Worm (Caenorhabditis elegans) whole organism, L4 larva: ENCODE results near the gene spe-45.
A peak's percentile ranks its signal among the peaks of the same experiment; 100 is the strongest.

ENCODE experiments used
- F10B5.3 ChIP-seq: sonication (generic microtip); optimal IDR thresholded peaks from 2 replicates; lab custom pipeline; 2016; ENCODE audit warnings: mild to moderate bottlenecking, missing genetic modification characterization, missing compliant biosample characterization
- R02D3.7 ChIP-seq: fragments of 150-350 bp; sonication (generic microtip); optimal IDR thresholded peaks from 3 replicates; lab custom pipeline; 2014; ENCODE audit warnings: missing biosample characterization, missing genetic modification characterization
- T20F7.1 ChIP-seq: fragments of 200-800 bp; sonication (Bioruptor generic); optimal IDR thresholded peaks from 2 replicates; lab custom pipeline; 2018; ENCODE audit warnings: mild to moderate bottlenecking, missing genetic modification characterization, missing compliant biosample characterization
- T26A8.4 ChIP-seq: fragments of 200-800 bp; sonication (Bioruptor generic); IDR thresholded peaks from 2 replicates; pipeline ENCODE4 v1.3.6; 2022; ENCODE audit warnings: missing genetic modification characterization, missing compliant biosample characterization
- Y48G9A.11 ChIP-seq: fragments of 200-800 bp; sonication (Bioruptor generic); IDR thresholded peaks from 2 replicates; pipeline ENCODE4 v1.3.6; 2022; ENCODE audit warnings: missing genetic modification reagents, missing genetic modification characterization, missing compliant biosample characterization
- Y5F2A.4 ChIP-seq: fragments of 200-800 bp; sonication (Bioruptor generic); optimal IDR thresholded peaks from 2 replicates; lab custom pipeline; 2018; ENCODE audit warnings: mild to moderate bottlenecking, missing genetic modification characterization, missing compliant biosample characterization
- Y75B8A.6 ChIP-seq: fragments of 200-800 bp; sonication (Bioruptor generic); IDR thresholded peaks from 2 replicates; pipeline ENCODE4 v1.3.6; 2022; ENCODE audit warnings: missing genetic modification reagents, missing genetic modification characterization, missing compliant biosample characterization
- aly-2 ChIP-seq: sonication (generic microtip); optimal IDR thresholded peaks from 2 replicates; lab custom pipeline; 2018; ENCODE audit warnings: missing biosample characterization, missing genetic modification characterization
- ama-1 ChIP-seq: fragments of 150-350 bp; optimal IDR thresholded peaks from 2 replicates; lab custom pipeline; 2014; ENCODE audit warnings: inconsistent platforms, mixed read lengths
- arid-1 ChIP-seq: fragments of 200-800 bp; sonication (Bioruptor generic); conservative IDR thresholded peaks from 2 replicates; pipeline ENCODE4 v1.3.6; 2022; ENCODE audit warnings: missing genetic modification reagents, missing genetic modification characterization, missing compliant biosample characterization
- ceh-44 ChIP-seq: fragments of 200-800 bp; sonication (Bioruptor generic); IDR thresholded peaks from 2 replicates; pipeline ENCODE4 v1.3.6; 2022; ENCODE audit warnings: missing genetic modification reagents, missing genetic modification characterization, missing compliant biosample characterization
- ces-1 ChIP-seq: fragments of 150-350 bp; sonication (generic microtip); optimal IDR thresholded peaks from 4 replicates; lab custom pipeline; 2014; ENCODE audit warnings: missing biosample characterization, missing genetic modification reagents, missing genetic modification characterization
- cey-2 ChIP-seq: sonication (generic microtip); optimal IDR thresholded peaks from 3 replicates; lab custom pipeline; 2017; ENCODE audit warnings: missing genetic modification characterization, mild to moderate bottlenecking, missing compliant biosample characterization, antibody characterized with exemption, borderline replicate concordance; ENCODE audit not compliant: insufficient read depth
- daf-8 ChIP-seq: fragments of 200-800 bp; sonication (Bioruptor generic); IDR thresholded peaks from 2 replicates; pipeline ENCODE4 v1.3.6; 2022; ENCODE audit warnings: missing genetic modification characterization, missing compliant biosample characterization
- dmd-8 ChIP-seq: fragments of 200-800 bp; sonication (Bioruptor generic); IDR thresholded peaks from 2 replicates; pipeline ENCODE4 v1.3.6; 2022; ENCODE audit warnings: missing genetic modification characterization, missing compliant biosample characterization
- dmd-9 ChIP-seq: fragments of 200-800 bp; sonication (Bioruptor generic); IDR thresholded peaks from 2 replicates; pipeline ENCODE4 v1.3.6; 2022; ENCODE audit warnings: missing genetic modification reagents, missing genetic modification characterization, missing compliant biosample characterization
- dpl-1 ChIP-seq: fragments of 150-350 bp; optimal IDR thresholded peaks from 2 replicates; lab custom pipeline; 2014; ENCODE audit warnings: missing biosample characterization, missing genetic modification reagents, missing genetic modification characterization
- duxl-1 ChIP-seq: sonication (generic microtip); optimal IDR thresholded peaks from 2 replicates; lab custom pipeline; 2016; ENCODE audit warnings: mild to moderate bottlenecking, missing genetic modification characterization, moderate library complexity, missing compliant biosample characterization; ENCODE audit not compliant: poor library complexity
- dve-1 ChIP-seq: sonication (generic microtip); optimal IDR thresholded peaks from 2 replicates; lab custom pipeline; 2017; ENCODE audit warnings: antibody characterized with exemption, mild to moderate bottlenecking, missing genetic modification characterization, missing compliant biosample characterization; ENCODE audit not compliant: insufficient read depth
- egl-43 ChIP-seq: fragments of 200-800 bp; sonication (Bioruptor generic); IDR thresholded peaks from 2 replicates; pipeline ENCODE4 v1.3.6; 2022; ENCODE audit warnings: missing genetic modification reagents, missing genetic modification characterization, missing compliant biosample characterization
- fos-1 ChIP-seq: fragments of 150-350 bp; optimal IDR thresholded peaks from 2 replicates; lab custom pipeline; 2014; ENCODE audit warnings: missing biosample characterization, missing genetic modification characterization
- gei-8 ChIP-seq: fragments of 200-800 bp; sonication (Bioruptor generic); optimal IDR thresholded peaks from 2 replicates; lab custom pipeline; 2018; ENCODE audit warnings: mild to moderate bottlenecking, missing genetic modification characterization, missing compliant biosample characterization
- hlh-11 ChIP-seq: fragments of 200-800 bp; sonication (Bioruptor generic); optimal IDR thresholded peaks from 2 replicates; lab custom pipeline; 2018; ENCODE audit warnings: mild to moderate bottlenecking, missing genetic modification characterization, missing compliant biosample characterization
- jun-1 ChIP-seq: fragments of 150-350 bp; optimal IDR thresholded peaks from 2 replicates; lab custom pipeline; 2014; ENCODE audit warnings: missing biosample characterization, missing genetic modification reagents, missing genetic modification characterization
- lin-13 ChIP-seq: fragments of 150-350 bp; optimal IDR thresholded peaks from 2 replicates; lab custom pipeline; 2014; ENCODE audit warnings: missing biosample characterization, missing genetic modification reagents, missing genetic modification characterization
- lin-15B ChIP-seq: fragments of 150-350 bp; sonication (generic microtip); optimal IDR thresholded peaks from 3 replicates; lab custom pipeline; 2014; ENCODE audit warnings: missing biosample characterization, missing genetic modification characterization
- lin-29 ChIP-seq: fragments of 200-800 bp; sonication (Bioruptor generic); IDR thresholded peaks from 2 replicates; pipeline ENCODE4 v1.3.6; 2022; ENCODE audit warnings: missing genetic modification reagents, missing genetic modification characterization, missing compliant biosample characterization
- lin-39 ChIP-seq: fragments of 150-350 bp; optimal IDR thresholded peaks from 2 replicates; lab custom pipeline; 2014; ENCODE audit warnings: missing biosample characterization, missing genetic modification reagents, missing genetic modification characterization
- lsy-2 ChIP-seq, 2 experiments: fragments of 150-350 bp in 1 of 2; sonication (generic microtip) in 1 of 2; optimal IDR thresholded peaks; 2 replicates each; lab custom pipeline; 2014 to 2017; ENCODE audit warnings: missing biosample characterization in 2 of 2, missing genetic modification characterization in 2 of 2
- madf-5 ChIP-seq, 2 experiments: fragments of 200-800 bp; sonication (Bioruptor generic); IDR thresholded peaks; 2 replicates each; pipeline ENCODE4 v1.3.6; 2022; ENCODE audit warnings: missing compliant biosample characterization in 2 of 2, missing genetic modification characterization in 2 of 2
- mxl-2 ChIP-seq: fragments of 200-800 bp; sonication (Bioruptor generic); conservative IDR thresholded peaks from 2 replicates; pipeline ENCODE4 v1.3.6; 2022; ENCODE audit warnings: missing genetic modification reagents, missing genetic modification characterization, missing compliant biosample characterization
- mxl-3 ChIP-seq: fragments of 200-800 bp; sonication (Bioruptor generic); optimal IDR thresholded peaks from 2 replicates; lab custom pipeline; 2018; ENCODE audit warnings: mild to moderate bottlenecking, missing genetic modification characterization, missing compliant biosample characterization
- nhr-10 ChIP-seq: fragments of 150-350 bp; optimal IDR thresholded peaks from 2 replicates; lab custom pipeline; 2014; ENCODE audit warnings: missing biosample characterization, missing genetic modification characterization
- nhr-102 ChIP-seq: sonication (generic microtip); optimal IDR thresholded peaks from 2 replicates; lab custom pipeline; 2016; ENCODE audit warnings: mild to moderate bottlenecking, missing genetic modification characterization, moderate library complexity, missing compliant biosample characterization
- nhr-237 ChIP-seq: sonication (generic microtip); optimal IDR thresholded peaks from 2 replicates; lab custom pipeline; 2017; ENCODE audit warnings: missing biosample characterization, missing genetic modification characterization
- nhr-25 ChIP-seq: sonication (generic microtip); optimal IDR thresholded peaks from 2 replicates; lab custom pipeline; 2017; ENCODE audit warnings: missing genetic modification characterization, mild to moderate bottlenecking, missing compliant biosample characterization, antibody characterized with exemption, moderate library complexity, borderline replicate concordance; ENCODE audit not compliant: insufficient read depth
- nhr-48 ChIP-seq: sonication (generic microtip); optimal IDR thresholded peaks from 2 replicates; lab custom pipeline; 2016; ENCODE audit warnings: mild to moderate bottlenecking, missing genetic modification characterization, missing compliant biosample characterization
- nhr-6 ChIP-seq: fragments of 150-350 bp; optimal IDR thresholded peaks from 2 replicates; lab custom pipeline; 2014; ENCODE audit warnings: missing biosample characterization, missing genetic modification characterization
- nhr-76 ChIP-seq: fragments of 150-350 bp; optimal IDR thresholded peaks from 2 replicates; lab custom pipeline; 2014; ENCODE audit warnings: missing biosample characterization, missing genetic modification characterization
- pqm-1 ChIP-seq: sonication (generic microtip); optimal IDR thresholded peaks from 2 replicates; lab custom pipeline; 2017; ENCODE audit warnings: missing biosample characterization, missing genetic modification characterization
- rbr-2 ChIP-seq: sonication (generic microtip); optimal IDR thresholded peaks from 2 replicates; lab custom pipeline; 2016; ENCODE audit warnings: missing genotype, missing genetic modification characterization, missing compliant biosample characterization
- set-16 ChIP-seq: fragments of 200-800 bp; sonication (Bioruptor generic); IDR thresholded peaks from 2 replicates; pipeline ENCODE4 v1.3.6; 2022; ENCODE audit warnings: missing genetic modification reagents, missing genetic modification characterization, missing compliant biosample characterization
- snpc-1.2 ChIP-seq: fragments of 200-800 bp; sonication (Bioruptor generic); IDR thresholded peaks from 2 replicates; pipeline ENCODE4 v1.3.6; 2022; ENCODE audit warnings: missing genetic modification reagents, missing genetic modification characterization, missing compliant biosample characterization
- snpc-4 ChIP-seq: fragments of 150-350 bp; optimal IDR thresholded peaks from 2 replicates; lab custom pipeline; 2014; ENCODE audit warnings: missing biosample characterization, missing genetic modification characterization
- tra-1 ChIP-seq: fragments of 200-800 bp; sonication (Bioruptor generic); IDR thresholded peaks from 2 replicates; pipeline ENCODE4 v1.3.6; 2022; ENCODE audit warnings: missing genetic modification reagents, missing genetic modification characterization, missing compliant biosample characterization
- unc-130 ChIP-seq: sonication (generic microtip); optimal IDR thresholded peaks from 2 replicates; lab custom pipeline; 2016; ENCODE audit warnings: missing genetic modification reagents, missing genetic modification characterization, missing compliant biosample characterization
- unc-39 ChIP-seq: sonication (generic microtip); optimal IDR thresholded peaks from 2 replicates; lab custom pipeline; 2017; ENCODE audit warnings: missing biosample characterization, missing genetic modification characterization
- vab-7 ChIP-seq: fragments of 200-800 bp; sonication (Bioruptor generic); IDR thresholded peaks from 2 replicates; pipeline ENCODE4 v1.3.6; 2022; ENCODE audit warnings: missing genetic modification reagents, missing genetic modification characterization, missing compliant biosample characterization
- zag-1 ChIP-seq: fragments of 150-350 bp; optimal IDR thresholded peaks from 2 replicates; lab custom pipeline; 2014; ENCODE audit warnings: missing biosample characterization, missing genetic modification characterization
- zfp-2 ChIP-seq: sonication (generic microtip); optimal IDR thresholded peaks from 2 replicates; lab custom pipeline; 2016; ENCODE audit warnings: mild to moderate bottlenecking, missing genetic modification characterization, missing compliant biosample characterization
- ztf-11 ChIP-seq: fragments of 150-350 bp; optimal IDR thresholded peaks from 2 replicates; lab custom pipeline; 2014; ENCODE audit warnings: missing biosample characterization, missing genetic modification characterization
- ztf-7 ChIP-seq: fragments of 150-350 bp; optimal IDR thresholded peaks from 2 replicates; lab custom pipeline; 2014; ENCODE audit warnings: missing biosample characterization, missing genetic modification characterization

Gene spe-45

ce11 chrIV:12404137-12404536, 14.2 kb upstream of the spe-45 start, which contains the start of gene gex-3:
gex-3 (plus strand) TSS chrIV:12404431.
- TF ChIP-seq dve-1 (tag; lab: Kevin White, UChicago) (peak; percentile 65), snpc-4 (no peak), nhr-76 (tag; lab: Kevin White, UChicago) (no peak), unc-130 (peak; percentile 71), pqm-1 (tag; lab: Kevin White, UChicago) (no peak), ceh-44 (no peak), Y48G9A.11 (no peak), cey-2 (no peak), nhr-6 (tag; lab: Kevin White, UChicago) (peak; percentile 86), nhr-102 (tag; lab: Kevin White, UChicago) (no peak), ces-1 (GFP tag; lab: Kevin White, UChicago) (peak; percentile 92), mxl-2 (GFP tag; lab: Robert Waterston, UW) (no peak), vab-7 (GFP tag; lab: Robert Waterston, UW) (peak; percentile 58), jun-1 (tag; lab: Kevin White, UChicago) (no peak), aly-2 (no peak), snpc-1.2 (GFP tag; lab: Robert Waterston, UW) (peak; percentile 77), nhr-48 (no peak), ama-1 (lab: Kevin White, UChicago) (no peak), set-16 (GFP tag; lab: Robert Waterston, UW) (no peak), Y5F2A.4 (GFP tag; lab: Kevin White, UChicago) (no peak), gei-8 (no peak), dpl-1 (GFP tag; lab: Kevin White, UChicago) (peak; percentile 91), F10B5.3 (no peak), madf-5 (GFP tag; IDR thresholded peaks at IDR 0.05; lab: Robert Waterston, UW) (no peak), hlh-11 (tag; lab: Kevin White, UChicago) (peak; percentile 50), nhr-25 (tag; lab: Kevin White, UChicago) (peak; percentile 25), daf-8 (GFP tag; lab: Robert Waterston, UW) (no peak), T20F7.1 (GFP tag; lab: Kevin White, UChicago) (no peak), lin-15B (tag; lab: Kevin White, UChicago) (peak; percentile 61), lsy-2 (tag; optimal IDR thresholded peaks at IDR 0.05; lab: Kevin White, UChicago) (peak; percentile 61 to 95), dmd-9 (no peak), egl-43 (GFP tag; lab: Robert Waterston, UW) (no peak), Y75B8A.6 (no peak), mxl-3 (GFP tag; lab: Kevin White, UChicago) (peak; percentile 28), rbr-2 (peak; percentile 54), R02D3.7 (tag; lab: Kevin White, UChicago) (no peak), nhr-10 (no peak), duxl-1 (tag; lab: Kevin White, UChicago) (no peak), lin-29 (no peak), zag-1 (no peak), tra-1 (GFP tag; lab: Robert Waterston, UW) (no peak), unc-39 (no peak), zfp-2 (no peak), dmd-8 (GFP tag; lab: Robert Waterston, UW) (no peak), lin-13 (GFP tag; lab: Kevin White, UChicago) (peak; percentile 87), ztf-11 (no peak), fos-1 (tag; lab: Kevin White, UChicago) (no peak), nhr-237 (tag; lab: Kevin White, UChicago) (no peak), lin-39 (tag; lab: Kevin White, UChicago) (no peak), arid-1 (GFP tag; lab: Robert Waterston, UW) (no peak), ztf-7 (no peak), T26A8.4 (GFP tag; lab: Robert Waterston, UW) (peak; percentile 56)
